Worm (Caenorhabditis elegans): ENCODE data around the gene fbxb-62.
"Not testable (repeated sequence)": the region's sequence is repeated elsewhere in the genome, so short reads cannot be mapped to it uniquely, and the experiment has no call there.

Gene fbxb-62

DNA sequence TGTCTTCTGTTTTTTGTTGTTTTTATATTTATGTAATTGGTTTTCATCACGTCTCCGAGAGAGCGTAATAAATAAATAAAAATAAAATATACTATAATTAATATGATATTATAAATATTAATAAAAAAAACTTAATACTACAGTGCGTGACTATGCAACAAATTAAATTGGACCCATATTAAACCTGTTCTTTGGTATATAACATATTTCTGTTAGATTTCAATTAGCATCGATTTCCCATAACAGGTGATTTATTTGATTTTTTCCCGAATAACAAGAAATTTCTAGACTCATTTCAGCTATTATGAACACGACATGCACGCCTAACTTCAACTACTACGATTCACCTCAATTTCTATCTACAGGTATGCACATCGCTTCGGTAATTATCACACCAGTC, 15.2 kb upstream of the fbxb-62 start, which contains the start of gene srh-208:
Gene srh-208, plus strand, starts transcription at position 301 of the 400 bp plus-strand sequence.
- not testable (repeated sequence) for TF ChIP-seq unc-62 (GFP tag; optimal IDR thresholded peaks at IDR 0.05); nhr-237 (tag; optimal IDR thresholded peaks at IDR 0.05); elt-1 (tag; optimal IDR thresholded peaks at IDR 0.05)

DNA sequence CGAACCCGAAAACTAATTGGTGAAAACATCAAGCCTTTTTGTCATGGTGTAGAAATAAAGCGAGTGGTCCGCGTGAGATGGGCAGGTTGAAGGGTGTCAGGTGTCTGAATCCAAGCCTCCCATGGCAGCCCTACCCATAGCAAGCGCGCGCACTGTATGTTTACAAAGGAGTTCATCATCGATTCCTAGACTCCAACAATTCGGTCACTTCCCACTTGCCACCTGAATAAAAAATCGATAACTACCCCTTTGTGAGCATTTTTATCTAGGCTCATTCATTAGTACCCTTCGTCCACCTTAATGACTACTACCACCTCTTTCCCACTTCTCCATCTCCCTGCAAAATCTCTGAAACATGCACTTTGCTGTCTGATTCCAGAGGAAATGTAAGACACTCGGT, 11.1 kb upstream of the fbxb-62 start, which contains the start of gene fbxb-64:
Gene fbxb-64, plus strand, starts transcription at position 301 of the 400 bp plus-strand sequence.
- TF ChIP-seq snpc-4 (tag; optimal IDR thresholded peaks at IDR 0.05) (no peak), pha-4 (tag; optimal IDR thresholded peaks at IDR 0.05) (no peak), nhr-67 (tag; optimal IDR thresholded peaks at IDR 0.05) (no peak), ztf-4 (tag; optimal IDR thresholded peaks at IDR 0.05) (no peak), elt-1 (tag; optimal IDR thresholded peaks at IDR 0.05) (no peak), nhr-77 (tag; optimal IDR thresholded peaks at IDR 0.05) (no peak), elt-3 (tag; optimal IDR thresholded peaks at IDR 0.05) (no peak)

DNA sequence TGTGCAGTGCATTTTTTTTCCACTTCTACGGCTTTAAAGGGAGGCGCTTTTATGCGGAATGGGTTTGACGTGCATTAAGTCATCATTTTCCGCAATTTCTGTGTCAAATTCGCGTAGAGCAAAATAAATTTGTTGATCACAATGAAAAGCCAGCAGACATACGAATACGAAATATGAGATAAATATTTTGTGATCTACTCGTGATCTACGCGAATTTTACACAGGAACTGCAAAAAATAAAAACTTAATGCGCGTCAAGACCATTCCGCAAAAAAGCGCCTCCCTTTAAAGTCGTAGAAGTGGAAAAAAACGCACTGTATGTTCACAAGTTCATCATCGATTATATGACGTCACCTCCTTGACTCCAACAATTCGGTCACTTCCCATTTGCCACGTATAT, 9.6 kb upstream of the fbxb-62 start, which contains the start of gene C43D7.8:
Gene C43D7.8, minus strand, starts transcription at position 101 of the 400 bp plus-strand sequence.
- no peak for TF ChIP-seq ZK546.5 (tag; optimal IDR thresholded peaks at IDR 0.05)
- TF ChIP-seq elt-2 (tag; optimal IDR thresholded peaks at IDR 0.05): no peak
- no peak for TF ChIP-seq jun-1 (tag; optimal IDR thresholded peaks at IDR 0.05)
- TF ChIP-seq zag-1 (tag; optimal IDR thresholded peaks at IDR 0.05): no peak
- TF ChIP-seq ceh-82 (tag; optimal IDR thresholded peaks at IDR 0.05): no peak
- no peak for TF ChIP-seq ztf-4 (tag; optimal IDR thresholded peaks at IDR 0.05)
- no peak for TF ChIP-seq snpc-4 (tag; optimal IDR thresholded peaks at IDR 0.05)
- TF ChIP-seq nhr-28 (tag; optimal IDR thresholded peaks at IDR 0.05): no peak
- TF ChIP-seq nhr-11 (tag; optimal IDR thresholded peaks at IDR 0.05): no peak
- TF ChIP-seq hmg-11 (tag; optimal IDR thresholded peaks at IDR 0.05): no peak

DNA sequence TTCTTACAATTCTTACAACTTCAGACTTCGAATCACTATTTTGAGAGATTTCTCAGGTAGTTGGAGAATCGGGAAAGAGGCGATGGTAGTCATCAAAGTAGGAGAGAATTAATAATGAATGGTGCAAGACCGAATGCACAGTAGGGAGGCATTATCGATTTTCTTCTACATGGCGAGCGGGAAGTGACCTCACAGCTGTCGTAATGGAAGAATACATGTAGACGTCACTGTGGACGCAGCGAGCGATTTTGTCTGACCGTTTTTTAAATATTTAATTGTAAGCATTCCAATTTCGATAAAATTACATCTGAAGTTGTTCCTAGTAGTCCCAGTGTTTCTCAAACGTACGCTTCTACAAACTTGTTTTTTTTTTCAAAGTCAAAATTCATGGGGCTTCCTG, 7.8 kb upstream of the fbxb-62 start, which contains the start of gene F55C9.11:
Gene F55C9.11, minus strand, starts transcription at position 101 of the 400 bp plus-strand sequence.
- no peak for TF ChIP-seq ceh-82 (tag; optimal IDR thresholded peaks at IDR 0.05)
- TF ChIP-seq lin-39 (tag; optimal IDR thresholded peaks at IDR 0.05): no peak

DNA sequence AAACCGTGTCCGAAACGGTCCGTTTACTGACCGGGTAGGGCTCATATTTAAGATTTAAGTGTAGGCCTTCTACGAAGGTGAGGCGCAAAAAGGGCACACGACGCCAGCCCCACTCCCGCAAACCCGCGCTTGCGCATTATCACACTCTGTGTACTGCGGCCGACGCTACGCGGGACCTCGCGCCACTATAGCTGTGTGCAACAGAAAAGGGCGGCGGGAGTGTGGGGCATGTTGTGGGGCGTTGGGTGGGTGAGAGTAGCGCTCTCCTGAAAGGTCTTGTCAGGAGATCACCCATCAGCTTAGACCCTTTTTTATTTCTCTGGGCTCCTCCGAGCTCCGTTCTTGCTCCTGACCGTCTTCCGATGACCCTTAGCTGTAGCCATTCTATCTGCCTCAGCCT, 6.3 kb upstream of the fbxb-62 start:
- TF ChIP-seq mml-1 (tag; optimal IDR thresholded peaks at IDR 0.05) (no peak), jun-1 (tag; optimal IDR thresholded peaks at IDR 0.05) (no peak), eor-1 (tag; optimal IDR thresholded peaks at IDR 0.05) (no peak), nhr-11 (tag; optimal IDR thresholded peaks at IDR 0.05) (no peak), ama-1 (optimal IDR thresholded peaks at IDR 0.05) (no peak), nfya-1 (tag; optimal IDR thresholded peaks at IDR 0.05; ENCODE audit: insufficient read depth) (no peak), nhr-12 (tag; optimal IDR thresholded peaks at IDR 0.05) (no peak), nhr-76 (tag; optimal IDR thresholded peaks at IDR 0.05) (no peak), R02D3.7 (tag; optimal IDR thresholded peaks at IDR 0.05) (no peak)

DNA sequence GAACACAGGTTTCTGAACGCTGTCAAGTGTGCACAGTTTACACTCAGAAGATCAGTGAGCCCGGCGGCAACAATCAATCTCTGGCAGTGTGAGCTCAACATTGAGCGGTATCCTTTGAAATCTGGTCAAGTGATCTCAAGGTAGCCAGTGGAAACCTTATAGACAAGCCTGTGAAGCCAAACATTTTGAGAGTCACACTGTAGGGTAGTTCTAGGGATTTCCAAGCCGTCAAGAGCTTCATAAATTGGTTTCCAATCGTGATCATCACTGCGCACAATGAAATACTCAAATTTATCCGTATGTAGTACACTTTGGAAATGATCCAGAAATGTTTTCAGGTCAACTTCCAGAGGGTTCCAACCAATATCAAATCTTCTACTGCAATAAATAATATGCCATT, 5.1 kb upstream of the fbxb-62 start, which contains the start of gene F55C9.15:
Gene F55C9.15, minus strand, starts transcription at position 101 of the 400 bp plus-strand sequence.
- TF ChIP-seq unc-62 (GFP tag; optimal IDR thresholded peaks at IDR 0.05) (no peak), ceh-82 (tag; optimal IDR thresholded peaks at IDR 0.05) (no peak), tbx-2 (tag; optimal IDR thresholded peaks at IDR 0.05) (no peak), zag-1 (tag; optimal IDR thresholded peaks at IDR 0.05) (no peak), skn-1 (tag; optimal IDR thresholded peaks at IDR 0.05) (no peak), fkh-10 (GFP tag; optimal IDR thresholded peaks at IDR 0.05) (no peak), elt-3 (tag; optimal IDR thresholded peaks at IDR 0.05) (no peak), jun-1 (tag; optimal IDR thresholded peaks at IDR 0.05) (no peak), nhr-43 (tag; optimal IDR thresholded peaks at IDR 0.05; ENCODE audit: poor library complexity, severe bottlenecking) (no peak), nhr-237 (tag; optimal IDR thresholded peaks at IDR 0.05) (no peak), snpc-4 (tag; optimal IDR thresholded peaks at IDR 0.05) (no peak), fos-1 (tag; optimal IDR thresholded peaks at IDR 0.05) (no peak), elt-2 (tag; optimal IDR thresholded peaks at IDR 0.05) (no peak), ztf-11 (tag; optimal IDR thresholded peaks at IDR 0.05) (no peak), elt-1 (tag; optimal IDR thresholded peaks at IDR 0.05) (no peak), nhr-25 (tag; optimal IDR thresholded peaks at IDR 0.05) (no peak), nhr-67 (tag; optimal IDR thresholded peaks at IDR 0.05) (no peak)
